Fruit fly (Drosophila melanogaster): Measurements from ENCODE around the gene CG31495.

CG31495 gene

DNA sequence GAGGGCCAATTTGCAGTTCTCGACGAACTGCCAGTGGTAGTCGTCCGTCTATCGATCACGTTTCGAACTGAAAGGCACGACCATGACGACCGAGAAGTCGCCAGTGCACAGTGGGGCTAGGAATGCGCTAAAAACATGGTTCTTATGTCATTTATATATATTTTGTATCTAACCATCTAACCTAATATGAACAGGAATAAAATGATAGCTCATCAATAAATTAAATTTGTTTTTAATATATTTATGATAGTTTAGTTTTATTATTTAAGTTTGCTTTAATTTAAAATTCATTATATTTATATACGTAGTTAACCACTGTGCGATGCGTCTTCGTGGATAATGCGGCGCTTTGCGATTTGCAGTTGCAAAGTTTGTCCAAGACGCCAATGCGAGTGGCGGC, 3.9 kb upstream of the CG31495 start:
- TF ChIP-seq foxo (GFP tag; optimal IDR thresholded peaks at IDR 0.05) (peak in 1 of 2 experiments; percentile 48), HLH106 (tag; optimal IDR thresholded peaks at IDR 0.05) (peak; percentile 12), Dif (GFP tag; optimal IDR thresholded peaks at IDR 0.05; ENCODE audit: partially characterized antibody) (no peak), brk (GFP tag; optimal IDR thresholded peaks at IDR 0.05) (peak; percentile 47), CG9705 (GFP tag; optimal IDR thresholded peaks at IDR 0.05) (no peak), ey (GFP tag; optimal IDR thresholded peaks at IDR 0.05) (peak; percentile 11), woc (GFP tag; optimal IDR thresholded peaks at IDR 0.05) (peak; percentile 13), Hnf4 (GFP tag; optimal IDR thresholded peaks at IDR 0.05) (peak; percentile 18), Sp1 (GFP tag; optimal IDR thresholded peaks at IDR 0.05) (peak; percentile 23), OdsH (GFP tag; optimal IDR thresholded peaks at IDR 0.05) (peak; percentile 51), Rel (GFP tag; optimal IDR thresholded peaks at IDR 0.05) (no peak), Rel (tag; optimal IDR thresholded peaks at IDR 0.05) (no peak), rgr (GFP tag; optimal IDR thresholded peaks at IDR 0.05) (peak; percentile 53), N (GFP tag; optimal IDR thresholded peaks at IDR 0.05) (no peak), h (GFP tag; optimal IDR thresholded peaks at IDR 0.05) (peak; percentile 59), psq (GFP tag; optimal IDR thresholded peaks at IDR 0.05) (peak; percentile 34), dmrt93B (GFP tag; optimal IDR thresholded peaks at IDR 0.05) (peak; percentile 12), sage (GFP tag; optimal IDR thresholded peaks at IDR 0.05) (peak; percentile 2), fru (GFP tag; optimal IDR thresholded peaks at IDR 0.05) (peak; percentile 27), sv (GFP tag; optimal IDR thresholded peaks at IDR 0.05) (no peak)

DNA sequence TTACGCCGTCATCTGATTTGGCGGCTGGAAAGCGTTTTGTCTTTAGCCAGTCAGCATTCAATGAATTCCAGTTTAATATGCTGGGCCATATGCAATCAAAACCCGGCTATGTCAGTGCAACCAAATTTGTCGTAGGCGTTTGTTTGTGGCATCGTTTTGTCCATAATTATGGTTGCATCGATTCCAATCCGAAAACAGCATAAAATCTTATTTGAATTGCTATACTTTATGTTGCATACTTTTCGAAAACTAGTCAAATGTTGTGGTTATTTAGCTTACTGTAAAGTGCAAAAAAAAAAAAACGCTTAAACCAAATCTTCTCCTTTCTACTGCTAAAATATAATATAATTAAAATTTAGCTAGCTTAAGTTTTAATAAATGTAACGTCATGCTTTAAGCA, 2.8 kb upstream of the CG31495 start:
- TF ChIP-seq Abd-B (GFP tag; optimal IDR thresholded peaks at IDR 0.05) (no peak), HLH106 (tag; optimal IDR thresholded peaks at IDR 0.05) (no peak), pan (optimal IDR thresholded peaks at IDR 0.05) (no peak), CrebA (GFP tag; optimal IDR thresholded peaks at IDR 0.05; ENCODE audit: borderline replicate concordance) (no peak), sage (GFP tag; optimal IDR thresholded peaks at IDR 0.05) (no peak), CG9705 (GFP tag; optimal IDR thresholded peaks at IDR 0.05) (no peak), Myc (optimal IDR thresholded peaks at IDR 0.05) (no peak), Vsx2 (GFP tag; optimal IDR thresholded peaks at IDR 0.05; ENCODE audit: partially characterized antibody) (no peak), h (GFP tag; optimal IDR thresholded peaks at IDR 0.05) (no peak), GATAd (GFP tag; optimal IDR thresholded peaks at IDR 0.05) (no peak), rgr (GFP tag; optimal IDR thresholded peaks at IDR 0.05) (no peak), sv (GFP tag; optimal IDR thresholded peaks at IDR 0.05) (no peak), OdsH (GFP tag; optimal IDR thresholded peaks at IDR 0.05) (no peak), Dif (GFP tag; optimal IDR thresholded peaks at IDR 0.05; ENCODE audit: partially characterized antibody) (no peak), Hnf4 (GFP tag; optimal IDR thresholded peaks at IDR 0.05) (no peak)

DNA sequence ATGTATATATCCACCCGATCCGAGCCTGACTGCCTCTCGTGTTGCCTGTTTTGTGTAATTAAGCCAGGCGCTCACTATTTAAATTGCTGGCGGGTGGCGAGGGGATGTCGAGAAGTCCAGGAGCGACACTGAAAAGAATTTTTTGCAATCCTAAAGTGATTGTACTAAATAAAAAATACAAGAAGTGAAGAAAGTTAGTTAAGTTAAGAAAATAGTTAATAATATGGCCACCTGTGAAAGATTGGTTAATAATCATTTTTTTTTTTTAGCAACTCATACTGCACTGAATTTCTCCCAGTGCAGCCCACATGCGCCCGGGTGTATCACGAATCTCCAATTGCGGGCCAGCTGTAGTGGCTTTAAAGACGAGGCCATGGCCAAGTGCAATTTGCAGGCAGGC, 1.2 kb upstream of the CG31495 start:
- TF ChIP-seq sv (GFP tag; optimal IDR thresholded peaks at IDR 0.05) = no peak
- peak; percentile 6 for TF ChIP-seq dmrt93B (GFP tag; optimal IDR thresholded peaks at IDR 0.05)
- peak; percentile 73 for TF ChIP-seq rgr (GFP tag; optimal IDR thresholded peaks at IDR 0.05)
- TF ChIP-seq GATAd (GFP tag; optimal IDR thresholded peaks at IDR 0.05) = peak; percentile 24
- TF ChIP-seq Myc (optimal IDR thresholded peaks at IDR 0.05) = no peak
- no peak for TF ChIP-seq Dif (GFP tag; optimal IDR thresholded peaks at IDR 0.05; ENCODE audit: partially characterized antibody)
- TF ChIP-seq psq (GFP tag; optimal IDR thresholded peaks at IDR 0.05) = peak; percentile 55
- TF ChIP-seq pan (optimal IDR thresholded peaks at IDR 0.05) = no peak
- peak; percentile 65 for TF ChIP-seq fru (GFP tag; optimal IDR thresholded peaks at IDR 0.05)
- TF ChIP-seq ey (GFP tag; optimal IDR thresholded peaks at IDR 0.05) = peak; percentile 65
- TF ChIP-seq OdsH (GFP tag; optimal IDR thresholded peaks at IDR 0.05) = peak; percentile 62
- no peak for TF ChIP-seq CG32264 (GFP tag; optimal IDR thresholded peaks at IDR 0.05)
- no peak for TF ChIP-seq dsf (GFP tag; optimal IDR thresholded peaks at IDR 0.05; ENCODE audit: borderline replicate concordance)
- TF ChIP-seq Hnf4 (GFP tag; optimal IDR thresholded peaks at IDR 0.05) = peak; percentile 39
- peak; percentile 61 for TF ChIP-seq br (GFP tag; optimal IDR thresholded peaks at IDR 0.05)
- TF ChIP-seq CrebA (GFP tag; optimal IDR thresholded peaks at IDR 0.05; ENCODE audit: borderline replicate concordance) = no peak
- TF ChIP-seq Rel (GFP tag; optimal IDR thresholded peaks at IDR 0.05) = no peak
- TF ChIP-seq Rel (tag; optimal IDR thresholded peaks at IDR 0.05) = no peak
- no peak for TF ChIP-seq jim (GFP tag; optimal IDR thresholded peaks at IDR 0.05)
- no peak for TF ChIP-seq Hr83 (GFP tag; optimal IDR thresholded peaks at IDR 0.05; ENCODE audit: poor library complexity, severe bottlenecking)
- TF ChIP-seq sage (GFP tag; optimal IDR thresholded peaks at IDR 0.05) = no peak
- no peak for TF ChIP-seq Hr78 (GFP tag; optimal IDR thresholded peaks at IDR 0.05)
- peak; percentile 28 for TF ChIP-seq woc (GFP tag; optimal IDR thresholded peaks at IDR 0.05)
- TF ChIP-seq N (GFP tag; optimal IDR thresholded peaks at IDR 0.05) = no peak
- TF ChIP-seq Jra (GFP tag; optimal IDR thresholded peaks at IDR 0.05) = peak; percentile 15
- no peak for TF ChIP-seq Abd-B (GFP tag; optimal IDR thresholded peaks at IDR 0.05)
- TF ChIP-seq usp (GFP tag; optimal IDR thresholded peaks at IDR 0.05) = no peak
- TF ChIP-seq dl (GFP tag; optimal IDR thresholded peaks at IDR 0.05; ENCODE audit: insufficient read depth in 1 of 2, partially characterized antibody in 2 of 2) = no peak
- peak; percentile 80 for TF ChIP-seq h (GFP tag; optimal IDR thresholded peaks at IDR 0.05)
- no peak for TF ChIP-seq tai (GFP tag; optimal IDR thresholded peaks at IDR 0.05)
- TF ChIP-seq brk (GFP tag; optimal IDR thresholded peaks at IDR 0.05) = peak; percentile 7
- no peak for TF ChIP-seq lola (GFP tag; optimal IDR thresholded peaks at IDR 0.05)
- TF ChIP-seq HLH106 (tag; optimal IDR thresholded peaks at IDR 0.05) = peak; percentile 63
- peak; percentile 21 for TF ChIP-seq CG9705 (GFP tag; optimal IDR thresholded peaks at IDR 0.05)
- TF ChIP-seq Mio (GFP tag; optimal IDR thresholded peaks at IDR 0.05) = no peak
- TF ChIP-seq Dfd (GFP tag; optimal IDR thresholded peaks at IDR 0.05) = no peak
- no peak for TF ChIP-seq Vsx2 (GFP tag; optimal IDR thresholded peaks at IDR 0.05; ENCODE audit: partially characterized antibody)
- peak; percentile 66 for TF ChIP-seq Sp1 (GFP tag; optimal IDR thresholded peaks at IDR 0.05)
- TF ChIP-seq foxo (GFP tag; optimal IDR thresholded peaks at IDR 0.05) = peak in 1 of 2 experiments; percentile 68

Data from whole organism, wandering third instar larva.